Worm (Caenorhabditis elegans) whole organism, young adult: ENCODE data around the gene Y43C5A.2.

Source experiments
- Y53F4B.3 ChIP-seq: fragments of 200-800 bp; sonication (Bioruptor generic); IDR thresholded peaks from 2 replicates; pipeline ENCODE4 v1.3.6; 2022; ENCODE audit warnings: missing genetic modification reagents, missing genetic modification characterization, missing compliant biosample characterization
- mcd-1 ChIP-seq: fragments of 200-800 bp; sonication (Bioruptor generic); IDR thresholded peaks from 2 replicates; pipeline ENCODE4 v1.3.6; 2022; ENCODE audit warnings: missing genetic modification reagents, missing genetic modification characterization, missing compliant biosample characterization

DNA sequence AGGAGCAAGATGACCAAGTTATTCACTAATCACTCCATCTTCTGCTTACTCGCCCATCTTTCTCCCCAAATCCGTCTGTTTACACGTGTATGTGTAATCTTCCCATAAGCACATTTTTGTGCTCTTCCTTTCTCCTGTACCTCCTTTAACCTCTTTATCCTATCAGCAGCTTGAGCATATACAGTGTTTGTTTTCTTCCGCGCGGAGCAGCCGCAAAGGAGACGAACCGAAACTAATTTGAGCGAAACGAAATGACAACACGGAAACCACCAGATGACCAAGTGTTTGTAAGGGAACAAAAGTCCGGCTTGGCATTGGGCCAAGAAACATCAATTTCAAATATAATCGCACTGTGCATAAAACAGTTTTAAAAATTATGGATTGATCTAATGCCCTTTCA is 34.7 kb downstream of the Y43C5A.2 start:
- no peak for TF ChIP-seq Y53F4B.3
- TF ChIP-seq mcd-1 = no peak
